Worm (Caenorhabditis elegans): ENCODE data around the gene aat-7.

aat-7 gene

DNA sequence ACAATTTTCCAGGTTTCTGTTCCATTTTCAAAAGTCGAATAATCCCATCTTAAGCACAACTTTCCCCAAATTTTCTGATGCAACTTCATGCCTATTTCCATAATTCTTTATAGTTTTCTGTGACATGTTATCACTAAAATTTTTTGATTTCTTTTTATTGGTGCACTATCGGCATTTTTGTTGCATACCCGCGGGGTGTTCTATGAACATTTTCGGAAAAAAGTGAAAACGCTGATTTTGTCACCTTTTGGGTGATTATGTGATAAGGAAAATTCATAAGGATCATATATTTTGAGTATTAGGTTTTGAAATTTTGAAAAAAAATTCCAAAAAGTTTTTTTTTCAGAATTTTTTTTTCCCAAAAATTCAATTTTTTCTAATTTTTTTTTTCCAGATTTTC lies at the start of gene aat-7:
Gene aat-7 (plus strand): TSS at position 393 of the 400 bp plus-strand sequence.
- TF ChIP-seq nhr-90 (tag; optimal IDR thresholded peaks at IDR 0.05; ENCODE audit: poor library complexity) (peak; percentile 3), elt-2 (tag; optimal IDR thresholded peaks at IDR 0.05) (peak; percentile 89), pqm-1 (tag; optimal IDR thresholded peaks at IDR 0.05) (peak; percentile 74), tlp-1 (tag; optimal IDR thresholded peaks at IDR 0.05) (no peak)

DNA sequence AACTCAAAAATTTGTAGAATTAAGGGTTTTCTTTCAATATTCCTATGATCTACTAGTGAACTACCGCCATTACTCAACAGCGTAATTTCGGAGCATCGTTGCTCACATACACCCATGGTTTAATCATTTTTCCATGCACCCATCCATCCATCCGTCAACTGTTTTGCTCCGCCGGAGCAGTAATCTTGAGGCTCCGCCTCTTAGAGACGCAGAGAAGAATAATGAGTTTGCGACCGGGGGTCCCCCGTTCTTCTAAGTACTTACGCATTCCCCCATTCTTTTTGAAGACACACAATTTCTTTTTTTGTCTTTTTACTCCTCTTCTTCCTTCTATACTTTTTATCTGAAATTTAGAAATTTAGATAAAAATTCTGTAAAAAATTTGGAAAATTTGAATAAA lies 48.5 kb upstream of the aat-7 start:
- peak; percentile 18 for TF ChIP-seq lin-14 (GFP tag; optimal IDR thresholded peaks at IDR 0.05)
- TF ChIP-seq dsc-1 (tag; optimal IDR thresholded peaks at IDR 0.05) = no peak
- TF ChIP-seq fkh-10 (GFP tag; optimal IDR thresholded peaks at IDR 0.05) = no peak
- TF ChIP-seq sup-37 (GFP tag; optimal IDR thresholded peaks at IDR 0.05) = no peak

- TF ChIP-seq nhr-76 (tag; optimal IDR thresholded peaks at IDR 0.05) (no peak), alr-1 (tag; optimal IDR thresholded peaks at IDR 0.05; ENCODE audit: borderline replicate concordance) (no peak), hpl-2 (GFP tag; optimal IDR thresholded peaks at IDR 0.05) (no peak), rnt-1 (tag; optimal IDR thresholded peaks at IDR 0.05) (no peak), nhr-20 (tag; optimal IDR thresholded peaks at IDR 0.05) (no peak), sox-4 (tag; optimal IDR thresholded peaks at IDR 0.05) (no peak), irx-1 (tag; optimal IDR thresholded peaks at IDR 0.05) (no peak), efl-1 (optimal IDR thresholded peaks at IDR 0.05) (no peak), efl-1 (GFP tag; optimal IDR thresholded peaks at IDR 0.05 in 1 of 2) (no peak), pag-3 (tag; optimal IDR thresholded peaks at IDR 0.05; ENCODE audit: borderline replicate concordance, insufficient read depth) (no peak), C34B4.2 (tag; optimal IDR thresholded peaks at IDR 0.05) (no peak), zip-4 (GFP tag; optimal IDR thresholded peaks at IDR 0.05) (no peak), dsc-1 (tag; optimal IDR thresholded peaks at IDR 0.05) (no peak), tbx-2 (tag; optimal IDR thresholded peaks at IDR 0.05) (no peak), nhr-28 (tag; optimal IDR thresholded peaks at IDR 0.05) (no peak), sptf-1 (tag; optimal IDR thresholded peaks at IDR 0.05) (no peak)
These were observed 46.6 kb upstream of the aat-7 start for ce11 chrII:1340049-1340448.

DNA sequence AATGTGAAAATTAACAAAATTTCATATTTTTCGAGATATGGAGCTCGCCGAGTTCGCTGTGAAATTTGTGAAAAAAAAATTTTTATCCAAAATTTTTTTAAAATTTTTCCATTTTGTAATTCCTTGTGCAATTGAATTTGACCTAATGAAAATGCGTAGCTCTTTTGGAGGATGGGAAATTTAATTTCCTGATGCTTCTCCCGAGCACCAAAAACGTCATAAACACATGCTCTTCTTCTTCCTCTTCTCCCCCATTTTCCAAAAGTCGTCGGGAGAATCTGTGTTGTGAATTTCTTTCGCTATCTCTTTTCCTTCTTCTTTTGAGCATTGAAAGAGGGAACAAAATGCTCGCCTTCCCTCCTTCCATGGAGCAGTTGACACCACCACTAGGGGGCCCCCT lies 45.3 kb upstream of the aat-7 start:
- no peak for TF ChIP-seq xbp-1 (tag; optimal IDR thresholded peaks at IDR 0.05)
- TF ChIP-seq ces-1 (GFP tag; optimal IDR thresholded peaks at IDR 0.05) = peak; percentile 90
- TF ChIP-seq elt-3 (tag; optimal IDR thresholded peaks at IDR 0.05) = no peak
- peak in 1 of 3 experiments; percentile 17 for TF ChIP-seq ceh-82 (tag; optimal IDR thresholded peaks at IDR 0.05)
- peak; percentile 86 for TF ChIP-seq lin-14 (GFP tag; optimal IDR thresholded peaks at IDR 0.05)
- TF ChIP-seq nhr-71 (tag; optimal IDR thresholded peaks at IDR 0.05) = peak; percentile 49
- no peak for TF ChIP-seq efl-1 (optimal IDR thresholded peaks at IDR 0.05)
- peak in 1 of 2 experiments; percentile 38 for TF ChIP-seq efl-1 (GFP tag; optimal IDR thresholded peaks at IDR 0.05 in 1 of 2)
- TF ChIP-seq swsn-7 (tag; optimal IDR thresholded peaks at IDR 0.05) = peak; percentile 13

ce11 chrII:1343748-1344147 lies 42.9 kb upstream of the aat-7 start:
- TF ChIP-seq blmp-1 (tag; optimal IDR thresholded peaks at IDR 0.05) = no peak
- TF ChIP-seq lin-14 (GFP tag; optimal IDR thresholded peaks at IDR 0.05) = peak; percentile 32

DNA sequence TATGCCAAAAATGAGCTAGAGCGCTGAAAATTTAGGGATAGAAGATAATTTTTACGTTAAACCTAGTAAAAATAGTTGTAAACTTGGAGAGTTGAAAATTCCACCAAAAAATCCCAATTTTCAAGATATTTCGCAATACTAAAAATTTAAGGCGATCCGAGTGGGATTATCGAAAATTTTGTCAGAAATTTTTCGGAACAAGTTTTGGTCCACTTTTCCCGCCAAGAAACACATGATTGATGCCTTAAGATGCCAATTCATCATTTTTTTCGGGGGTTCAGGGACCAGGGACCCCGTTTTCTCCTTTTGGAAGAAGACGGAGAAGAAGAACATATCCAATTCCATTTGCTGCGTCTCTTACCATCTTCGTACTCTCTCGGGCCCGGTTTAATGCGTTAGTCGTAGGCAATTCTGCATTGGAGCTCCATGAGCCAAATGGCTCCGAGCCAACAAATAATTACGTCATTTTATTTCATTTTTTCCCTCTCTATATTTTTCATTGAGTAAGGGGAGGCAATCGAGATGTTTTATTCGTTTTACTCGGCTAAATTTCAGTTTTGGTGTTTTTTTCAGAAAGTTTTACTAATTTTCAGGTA lies 42.0 kb upstream of the aat-7 start:
- TF ChIP-seq zip-4 (GFP tag; optimal IDR thresholded peaks at IDR 0.05) (peak; percentile 67), zag-1 (tag; optimal IDR thresholded peaks at IDR 0.05) (peak; percentile 20), lin-14 (GFP tag; optimal IDR thresholded peaks at IDR 0.05) (peak; percentile 49), fkh-8 (tag; optimal IDR thresholded peaks at IDR 0.05) (no peak), fkh-4 (tag; optimal IDR thresholded peaks at IDR 0.05; ENCODE audit: borderline replicate concordance) (no peak), efl-1 (optimal IDR thresholded peaks at IDR 0.05) (no peak), efl-1 (GFP tag; optimal IDR thresholded peaks at IDR 0.05 in 1 of 2) (peak in 1 of 2 experiments; percentile 2), dpl-1 (GFP tag; optimal IDR thresholded peaks at IDR 0.05) (peak in 1 of 3 experiments; percentile 11), isw-1 (GFP tag; IDR thresholded peaks at IDR 0.05) (no peak), nhr-237 (tag; optimal IDR thresholded peaks at IDR 0.05) (no peak), lsy-2 (tag; optimal IDR thresholded peaks at IDR 0.05) (peak in 1 of 2 experiments; percentile 6)

Data from whole organism, L1 larva.